Worm (Caenorhabditis elegans) whole organism, mixed stage, embryonic: Measurements from ENCODE around the gene F54D12.8.

Experiments
- M03D4.4 ChIP-seq: sonication (generic microtip); optimal IDR thresholded peaks from 2 replicates; lab custom pipeline; 2017; ENCODE audit warnings: mild to moderate bottlenecking, missing genetic modification characterization, missing compliant biosample characterization
- blmp-1 ChIP-seq: fragments of 150-350 bp; optimal IDR thresholded peaks from 2 replicates; lab custom pipeline; 2014; ENCODE audit warnings: missing biosample characterization, missing genetic modification characterization
- ceh-39 ChIP-seq: fragments of 150-350 bp; optimal IDR thresholded peaks from 2 replicates; lab custom pipeline; 2014; ENCODE audit warnings: missing biosample characterization, missing genetic modification characterization
- ceh-43 ChIP-seq: fragments of 200-800 bp; sonication (Bioruptor generic); optimal IDR thresholded peaks from 2 replicates; lab custom pipeline; 2018; ENCODE audit warnings: mild to moderate bottlenecking, missing genetic modification characterization, moderate library complexity, missing compliant biosample characterization
- ceh-83 ChIP-seq: fragments of 200-800 bp; sonication (Bioruptor generic); optimal IDR thresholded peaks from 2 replicates; lab custom pipeline; 2018; ENCODE audit warnings: mild to moderate bottlenecking, missing genetic modification characterization, missing compliant biosample characterization
- ces-1 ChIP-seq: fragments of 150-350 bp; optimal IDR thresholded peaks from 2 replicates; lab custom pipeline; 2014; ENCODE audit warnings: missing biosample characterization, missing genetic modification reagents, missing genetic modification characterization
- drap-1 ChIP-seq: fragments of 200-800 bp; sonication (Bioruptor generic); optimal IDR thresholded peaks from 3 replicates; lab custom pipeline; 2018; ENCODE audit warnings: mild to moderate bottlenecking, missing genetic modification characterization, missing compliant biosample characterization
- elt-1 ChIP-seq: sonication (generic microtip); optimal IDR thresholded peaks from 2 replicates; lab custom pipeline; 2017; ENCODE audit warnings: missing genetic modification characterization, mild to moderate bottlenecking, missing compliant biosample characterization, antibody characterized with exemption, moderate library complexity, borderline replicate concordance; ENCODE audit not compliant: insufficient read depth
- flh-1 ChIP-seq: fragments of 200-800 bp; sonication (Bioruptor generic); optimal IDR thresholded peaks from 2 replicates; lab custom pipeline; 2018; ENCODE audit warnings: mild to moderate bottlenecking, missing genetic modification characterization, moderate library complexity, missing compliant biosample characterization
- hlh-1 ChIP-seq: fragments of 150-350 bp; optimal IDR thresholded peaks from 2 replicates; lab custom pipeline; 2014; ENCODE audit warnings: missing biosample characterization, missing genetic modification reagents, missing genetic modification characterization
- lin-13 ChIP-seq: fragments of 150-350 bp; optimal IDR thresholded peaks from 2 replicates; lab custom pipeline; 2014; ENCODE audit warnings: missing biosample characterization, missing genetic modification characterization
- lin-32 ChIP-seq: fragments of 200-800 bp; sonication (Bioruptor generic); optimal IDR thresholded peaks from 2 replicates; lab custom pipeline; 2018; ENCODE audit warnings: mild to moderate bottlenecking, missing genetic modification characterization, missing compliant biosample characterization
- lsy-2 ChIP-seq: fragments of 150-350 bp; optimal IDR thresholded peaks from 2 replicates; lab custom pipeline; 2014; ENCODE audit warnings: missing biosample characterization, missing genetic modification characterization
- mab-5 ChIP-seq: fragments of 150-350 bp; optimal IDR thresholded peaks from 2 replicates; lab custom pipeline; 2014; ENCODE audit warnings: missing biosample characterization, missing genetic modification characterization
- mep-1 ChIP-seq: fragments of 150-350 bp; optimal IDR thresholded peaks from 2 replicates; lab custom pipeline; 2017; ENCODE audit warnings: missing biosample characterization, missing genetic modification reagents, missing genetic modification characterization, inconsistent platforms
- mls-2 ChIP-seq: sonication (generic microtip); optimal IDR thresholded peaks from 2 replicates; lab custom pipeline; 2016; ENCODE audit warnings: mild to moderate bottlenecking, missing genetic modification characterization, moderate library complexity, missing compliant biosample characterization
- nhr-237 ChIP-seq: fragments of 150-350 bp; optimal IDR thresholded peaks from 2 replicates; lab custom pipeline; 2014; ENCODE audit warnings: missing biosample characterization, missing genetic modification characterization
- nhr-28 ChIP-seq: fragments of 150-350 bp; optimal IDR thresholded peaks from 2 replicates; lab custom pipeline; 2014; ENCODE audit warnings: missing biosample characterization, missing genetic modification characterization
- nhr-76 ChIP-seq: sonication (generic microtip); optimal IDR thresholded peaks from 2 replicates; lab custom pipeline; 2017; ENCODE audit warnings: missing biosample characterization, missing genetic modification characterization
- pha-4 ChIP-seq: fragments of 150-350 bp; optimal IDR thresholded peaks from 2 replicates; lab custom pipeline; 2018; ENCODE audit warnings: missing biosample characterization, missing genetic modification reagents, missing genetic modification characterization
- sem-2 ChIP-seq: fragments of 200-800 bp; sonication (Bioruptor generic); optimal IDR thresholded peaks from 2 replicates; lab custom pipeline; 2018; ENCODE audit warnings: mild to moderate bottlenecking, missing genetic modification characterization, missing compliant biosample characterization
- unc-120 ChIP-seq: sonication (generic microtip); optimal IDR thresholded peaks from 2 replicates; lab custom pipeline; 2017; ENCODE audit warnings: missing genetic modification characterization, missing compliant biosample characterization; ENCODE audit not compliant: poor library complexity, severe bottlenecking
- zip-8 ChIP-seq: fragments of 150-350 bp; optimal IDR thresholded peaks from 2 replicates; lab custom pipeline; 2014; ENCODE audit warnings: missing biosample characterization, missing genetic modification characterization
- ztf-11 ChIP-seq: fragments of 150-350 bp; optimal IDR thresholded peaks from 2 replicates; lab custom pipeline; 2014; ENCODE audit warnings: missing biosample characterization, missing genetic modification characterization

The F54D12.8 gene

DNA sequence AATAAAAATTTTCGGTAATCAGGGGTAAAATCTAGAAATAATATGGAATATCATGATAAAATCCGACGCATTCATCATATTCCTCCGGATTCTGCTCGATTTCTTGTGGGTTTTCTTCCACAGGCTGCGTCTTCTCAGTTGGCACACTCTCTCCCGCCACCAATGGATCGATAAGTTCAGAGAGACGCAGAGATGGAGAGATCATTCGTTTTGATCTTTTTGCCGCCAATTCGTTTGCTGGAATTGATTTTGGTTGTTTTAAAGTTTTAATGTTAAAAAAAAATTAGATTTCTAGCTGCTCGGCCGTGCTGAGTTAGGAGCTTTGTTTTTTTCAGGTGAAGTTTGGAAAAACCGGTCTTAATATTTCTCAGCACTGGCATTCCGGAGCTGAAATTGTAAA is 40.6 kb downstream of the F54D12.8 start:
- TF ChIP-seq zip-8 (tag; lab: Kevin White, UChicago): no peak
- no peak for TF ChIP-seq lsy-2 (tag; lab: Kevin White, UChicago)
- no peak for TF ChIP-seq blmp-1 (tag; lab: Kevin White, UChicago)
- no peak for TF ChIP-seq drap-1 (GFP tag; lab: Kevin White, UChicago)
- TF ChIP-seq nhr-28: no peak
- no peak for TF ChIP-seq ceh-83 (GFP tag; lab: Kevin White, UChicago)
- no peak for TF ChIP-seq pha-4
- no peak for TF ChIP-seq lin-13
- no peak for TF ChIP-seq M03D4.4 (tag; lab: Kevin White, UChicago)
- no peak for TF ChIP-seq elt-1
- TF ChIP-seq ces-1 (GFP tag; lab: Kevin White, UChicago): no peak
- no peak for TF ChIP-seq sem-2 (GFP tag; lab: Kevin White, UChicago)
- TF ChIP-seq lin-32: no peak
- no peak for TF ChIP-seq mls-2 (tag; lab: Kevin White, UChicago)
- no peak for TF ChIP-seq flh-1 (GFP tag; lab: Kevin White, UChicago)
- TF ChIP-seq ceh-39 (tag; lab: Kevin White, UChicago): no peak
- no peak for TF ChIP-seq nhr-237 (tag; lab: Kevin White, UChicago)
- no peak for TF ChIP-seq hlh-1 (tag; lab: Kevin White, UChicago)

DNA sequence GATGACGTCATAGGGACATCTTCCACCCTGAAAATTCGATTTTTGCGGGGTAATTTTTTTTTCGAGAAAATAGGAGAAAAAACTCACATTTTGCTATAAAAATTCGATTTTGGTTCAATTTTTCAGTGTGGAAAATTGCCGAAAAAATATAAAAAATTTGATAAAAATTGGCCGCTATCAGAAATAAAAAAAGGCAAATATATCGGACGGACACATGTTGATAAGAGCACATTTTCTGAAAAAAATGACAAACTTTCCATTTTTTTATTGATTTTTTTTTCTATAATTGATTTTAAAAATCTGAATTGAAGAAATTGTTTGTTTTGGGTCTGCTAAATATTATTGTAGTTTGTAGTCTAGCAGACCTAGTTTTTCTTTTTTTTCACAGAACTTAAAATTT is 42.4 kb downstream of the F54D12.8 start, which contains the start of gene C13A10.1:
C13A10.1 (minus strand) TSS at position 170 of the 400 bp plus-strand sequence.
- no peak for TF ChIP-seq elt-1
- TF ChIP-seq ceh-43 (GFP tag; lab: Kevin White, UChicago): no peak
- TF ChIP-seq drap-1 (GFP tag; lab: Kevin White, UChicago): no peak
- no peak for TF ChIP-seq mab-5 (tag; lab: Kevin White, UChicago)
- TF ChIP-seq mep-1 (tag; lab: Kevin White, UChicago): no peak
- TF ChIP-seq zip-8 (tag; lab: Kevin White, UChicago): no peak
- no peak for TF ChIP-seq ztf-11 (tag; lab: Kevin White, UChicago)
- no peak for TF ChIP-seq ces-1 (GFP tag; lab: Kevin White, UChicago)
- TF ChIP-seq nhr-76 (tag; lab: Kevin White, UChicago): no peak
- TF ChIP-seq unc-120 (tag; lab: Kevin White, UChicago): no peak
- TF ChIP-seq pha-4: no peak
- no peak for TF ChIP-seq M03D4.4 (tag; lab: Kevin White, UChicago)
